Fruit fly (Drosophila melanogaster) whole organism, adult: ENCODE data around the gene Prp3.

ENCODE experiments used
- CG5204 ChIP-seq: fragments of 200-800 bp; sonication (Bioruptor generic); optimal IDR thresholded peaks from 2 replicates; lab custom pipeline; 2016; ENCODE audit warnings: missing biosample characterization, missing genetic modification characterization
- cnc ChIP-seq, 2 experiments: fragments of >200 bp; optimal IDR thresholded peaks; 2 replicates each; lab custom pipeline; 2017

dm6 chr3L:19941162-19941561 lies 31.1 kb downstream of the Prp3 start:
- TF ChIP-seq cnc (optimal IDR thresholded peaks at IDR 0.05; lab: Kevin White, UChicago), result no peak
- TF ChIP-seq CG5204 (GFP tag; lab: Kevin White, UChicago), result no peak
